Worm (Caenorhabditis elegans): ENCODE results near the gene srw-21.

DNA sequence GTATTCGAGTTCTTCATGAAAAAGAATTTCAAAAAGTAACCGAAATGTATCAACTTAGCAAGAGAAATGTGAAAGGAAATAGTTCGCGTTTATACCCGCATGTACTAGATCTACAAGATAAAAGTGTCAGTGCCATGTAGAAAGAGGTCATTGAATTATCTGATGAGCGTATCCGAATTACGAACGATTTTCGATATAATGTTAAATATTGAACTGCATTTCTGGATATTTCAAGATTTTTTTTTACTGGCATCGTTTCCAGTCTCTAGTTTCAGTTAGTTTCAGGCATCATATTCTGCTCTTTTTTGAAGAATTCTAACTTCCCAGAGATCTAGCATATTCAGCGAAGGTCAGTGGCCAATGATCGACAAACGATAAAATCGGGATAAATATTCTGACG lies 6.5 kb upstream of the srw-21 start, which contains the start of gene nhr-150:
- TF ChIP-seq flt-1 (GFP tag; IDR thresholded peaks at IDR 0.05) (no peak), tab-1 (GFP tag; IDR thresholded peaks at IDR 0.05) (no peak), cog-1 (tag; optimal IDR thresholded peaks at IDR 0.05) (no peak), med-1 (GFP tag; optimal IDR thresholded peaks at IDR 0.05; ENCODE audit: insufficient read depth) (no peak), ztf-23 (GFP tag; IDR thresholded peaks at IDR 0.05) (no peak), T22C8.4 (GFP tag; IDR thresholded peaks at IDR 0.05) (no peak), ztf-29 (GFP tag; IDR thresholded peaks at IDR 0.05) (no peak)

Data from whole organism, midembryonic.